Worm (Caenorhabditis elegans) whole organism, L3 larva: ENCODE results near the gene ZK228.10.
A peak's percentile ranks its signal among the peaks of the same experiment; 100 is the strongest.
"Not testable (repeated sequence)": the region's sequence is repeated elsewhere in the genome, so short reads cannot be mapped to it uniquely, and the experiment has no call there.

Experiments
- R02D3.7 ChIP-seq: fragments of 150-350 bp; optimal IDR thresholded peaks from 2 replicates; lab custom pipeline; 2014; ENCODE audit warnings: missing biosample characterization, missing genetic modification characterization
- aly-2 ChIP-seq: fragments of 150-350 bp; optimal IDR thresholded peaks from 2 replicates; lab custom pipeline; 2014; ENCODE audit warnings: missing biosample characterization, missing genetic modification characterization
- ama-1 ChIP-seq: fragments of 150-350 bp; optimal IDR thresholded peaks from 2 replicates; lab custom pipeline; 2018
- ceh-28 ChIP-seq: fragments of 150-350 bp; optimal IDR thresholded peaks from 2 replicates; lab custom pipeline; 2014; ENCODE audit warnings: missing biosample characterization, missing genetic modification reagents, missing genetic modification characterization
- ceh-9 ChIP-seq: sonication (generic microtip); optimal IDR thresholded peaks from 2 replicates; lab custom pipeline; 2018; ENCODE audit warnings: missing biosample characterization, missing genetic modification characterization
- daf-12 ChIP-seq: fragments of 150-350 bp; optimal IDR thresholded peaks from 2 replicates; lab custom pipeline; 2014; ENCODE audit warnings: missing biosample characterization, missing genetic modification reagents, missing genetic modification characterization
- egl-27 ChIP-seq: sonication (generic microtip); optimal IDR thresholded peaks from 4 replicates; lab custom pipeline; 2017; ENCODE audit warnings: missing biosample characterization, missing genetic modification reagents, missing genetic modification characterization
- egl-5 ChIP-seq: fragments of 150-350 bp; optimal IDR thresholded peaks from 2 replicates; lab custom pipeline; 2017; ENCODE audit warnings: missing biosample characterization, missing genetic modification reagents, missing genetic modification characterization, inconsistent platforms
- elt-1 ChIP-seq: fragments of 150-350 bp; optimal IDR thresholded peaks from 2 replicates; lab custom pipeline; 2014; ENCODE audit warnings: missing biosample characterization, missing genetic modification characterization
- elt-2 ChIP-seq: sonication (generic microtip); optimal IDR thresholded peaks from 2 replicates; lab custom pipeline; 2016; ENCODE audit warnings: missing genetic modification reagents, mild to moderate bottlenecking, missing genetic modification characterization, missing compliant biosample characterization
- eor-1 ChIP-seq, 2 experiments: fragments of 150-350 bp; optimal IDR thresholded peaks; 2 replicates each; lab custom pipeline; 2014 to 2018; ENCODE audit warnings: missing biosample characterization in 2 of 2, missing genetic modification characterization in 2 of 2
- fkh-10 ChIP-seq: sonication (generic microtip); optimal IDR thresholded peaks from 2 replicates; lab custom pipeline; 2017; ENCODE audit warnings: missing biosample characterization, missing genetic modification reagents, missing genetic modification characterization
- fkh-2 ChIP-seq: fragments of 150-350 bp; optimal IDR thresholded peaks from 2 replicates; lab custom pipeline; 2014; ENCODE audit warnings: missing biosample characterization, missing genetic modification reagents, missing genetic modification characterization
- fos-1 ChIP-seq: fragments of 150-350 bp; optimal IDR thresholded peaks from 2 replicates; lab custom pipeline; 2014; ENCODE audit warnings: missing biosample characterization, missing genetic modification characterization
- lin-15B ChIP-seq: fragments of 150-350 bp; optimal IDR thresholded peaks from 2 replicates; lab custom pipeline; 2014; ENCODE audit warnings: missing biosample characterization, missing genetic modification characterization
- lin-39 ChIP-seq: fragments of 150-350 bp; optimal IDR thresholded peaks from 2 replicates; lab custom pipeline; 2018; ENCODE audit warnings: missing biosample characterization, missing genetic modification reagents, missing genetic modification characterization
- lsy-12 ChIP-seq: sonication (generic microtip); optimal IDR thresholded peaks from 2 replicates; lab custom pipeline; 2016; ENCODE audit warnings: mild to moderate bottlenecking, missing genetic modification characterization, missing compliant biosample characterization
- mdl-1 ChIP-seq: fragments of 150-350 bp; optimal IDR thresholded peaks from 2 replicates; lab custom pipeline; 2014; ENCODE audit warnings: missing biosample characterization, missing genetic modification characterization
- mml-1 ChIP-seq: fragments of 150-350 bp; sonication (generic microtip); optimal IDR thresholded peaks from 3 replicates; lab custom pipeline; 2014; ENCODE audit warnings: missing biosample characterization, missing genetic modification characterization
- nhr-11 ChIP-seq: fragments of 150-350 bp; optimal IDR thresholded peaks from 2 replicates; lab custom pipeline; 2014; ENCODE audit warnings: missing biosample characterization, missing genetic modification characterization
- nhr-23 ChIP-seq: fragments of 150-350 bp; optimal IDR thresholded peaks from 2 replicates; lab custom pipeline; 2014; ENCODE audit warnings: missing biosample characterization, missing genetic modification reagents, missing genetic modification characterization
- nhr-25 ChIP-seq: sonication (generic microtip); optimal IDR thresholded peaks from 2 replicates; lab custom pipeline; 2017; ENCODE audit warnings: missing biosample characterization, missing genetic modification characterization
- nhr-28 ChIP-seq: fragments of 150-350 bp; optimal IDR thresholded peaks from 2 replicates; lab custom pipeline; 2014; ENCODE audit warnings: missing biosample characterization, missing genetic modification characterization
- nhr-43 ChIP-seq: sonication (generic microtip); optimal IDR thresholded peaks from 2 replicates; lab custom pipeline; 2016; ENCODE audit warnings: mild to moderate bottlenecking, missing genetic modification characterization, missing compliant biosample characterization; ENCODE audit not compliant: poor library complexity, severe bottlenecking
- nhr-67 ChIP-seq: fragments of 150-350 bp; optimal IDR thresholded peaks from 2 replicates; lab custom pipeline; 2014; ENCODE audit warnings: missing biosample characterization, missing genetic modification characterization
- nhr-76 ChIP-seq: fragments of 150-350 bp; sonication (generic microtip); optimal IDR thresholded peaks from 5 replicates; lab custom pipeline; 2014; ENCODE audit warnings: missing biosample characterization, missing genetic modification characterization
- nhr-77 ChIP-seq: fragments of 150-350 bp; optimal IDR thresholded peaks from 2 replicates; lab custom pipeline; 2014; ENCODE audit warnings: missing biosample characterization, missing genetic modification characterization
- pha-4 ChIP-seq: fragments of 150-350 bp; optimal IDR thresholded peaks from 2 replicates; lab custom pipeline; 2014; ENCODE audit warnings: missing biosample characterization, missing genetic modification reagents, missing genetic modification characterization
- pqm-1 ChIP-seq: fragments of 150-350 bp; optimal IDR thresholded peaks from 2 replicates; lab custom pipeline; 2017; ENCODE audit warnings: missing biosample characterization, missing genetic modification characterization, inconsistent platforms
- sea-2 ChIP-seq: fragments of 150-350 bp; sonication (generic microtip); optimal IDR thresholded peaks from 4 replicates; lab custom pipeline; 2014; ENCODE audit warnings: missing biosample characterization, missing genetic modification reagents, missing genetic modification characterization
- snpc-4 ChIP-seq: fragments of 150-350 bp; optimal IDR thresholded peaks from 2 replicates; lab custom pipeline; 2014; ENCODE audit warnings: missing biosample characterization, missing genetic modification characterization
- zag-1 ChIP-seq: fragments of 150-350 bp; optimal IDR thresholded peaks from 2 replicates; lab custom pipeline; 2014; ENCODE audit warnings: missing biosample characterization, missing genetic modification characterization
- ztf-4 ChIP-seq: fragments of 150-350 bp; optimal IDR thresholded peaks from 2 replicates; lab custom pipeline; 2014; ENCODE audit warnings: missing biosample characterization, missing genetic modification characterization

ZK228.10 gene

DNA sequence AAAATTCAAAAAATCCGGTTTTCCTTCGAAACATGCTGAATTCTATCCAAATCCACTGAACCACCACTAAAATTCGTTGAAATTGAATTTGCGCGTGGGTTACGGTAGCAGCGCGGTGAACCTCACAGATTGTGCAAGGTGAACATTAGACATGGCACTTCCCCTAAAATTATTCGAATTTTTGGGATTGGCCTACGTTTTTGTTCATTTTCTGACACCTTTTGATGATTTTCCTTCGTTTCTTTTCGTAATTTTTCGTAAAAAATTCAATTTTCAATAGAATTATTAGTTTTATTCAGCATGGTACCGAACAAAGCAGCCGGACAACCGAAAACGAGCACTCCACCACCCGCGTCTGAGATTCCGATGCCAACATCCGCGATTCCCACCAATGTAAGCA lies 18.6 kb upstream of the ZK228.10 start, which contains the start of gene ZK262.8:
Gene ZK262.8, plus strand, starts transcription at position 301 of the 400 bp plus-strand sequence.
- TF ChIP-seq ceh-28 (tag; lab: Kevin White, UChicago) (no peak), fos-1 (tag; lab: Kevin White, UChicago) (no peak), nhr-43 (no peak), ama-1 (lab: Kevin White, UChicago) (no peak), ceh-9 (no peak), nhr-28 (tag; lab: Kevin White, UChicago) (no peak), fkh-2 (no peak), lin-15B (tag; lab: Kevin White, UChicago) (no peak), lin-39 (tag; lab: Kevin White, UChicago) (no peak), egl-5 (tag; lab: Kevin White, UChicago) (no peak), lsy-12 (tag; lab: Kevin White, UChicago) (no peak), nhr-67 (tag; lab: Kevin White, UChicago) (no peak), nhr-11 (tag; lab: Kevin White, UChicago) (no peak)
- TF ChIP-seq, all 47 proteins: peak for 0

ce11 chrV:18439469-18439868 lies 17.2 kb upstream of the ZK228.10 start, which contains the start of gene ZK262.9:
ZK262.9 (plus strand) TSS chrV:18439769.
- TF ChIP-seq nhr-76; daf-12; zag-1 (tag; lab: Kevin White, UChicago): not testable (repeated sequence)

DNA sequence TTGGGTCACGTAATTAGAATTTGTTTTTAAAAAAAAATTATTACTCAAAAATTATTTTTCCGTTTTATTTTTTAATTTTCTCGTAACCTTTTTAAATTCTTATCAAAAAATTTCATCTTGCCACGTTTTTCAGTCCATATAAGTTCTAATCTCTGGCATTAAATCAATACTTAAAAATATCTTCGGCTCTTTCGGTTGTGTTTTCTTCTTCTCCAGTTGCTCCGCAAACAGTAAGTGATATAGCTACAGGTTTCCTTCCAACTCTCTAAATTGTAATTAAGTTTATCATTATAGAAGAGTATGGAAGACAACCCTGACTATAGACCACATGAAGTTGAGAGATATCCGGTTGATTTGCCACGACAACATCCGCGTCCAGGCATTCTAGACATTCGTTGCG lies 12.6 kb upstream of the ZK228.10 start, which contains the start of gene ZK228.1:
Gene ZK228.1, plus strand, starts transcription at position 301 of the 400 bp plus-strand sequence.
- no peak for TF ChIP-seq aly-2 (tag; lab: Kevin White, UChicago)
- no peak for TF ChIP-seq snpc-4
- TF ChIP-seq fkh-2 = no peak
- no peak for TF ChIP-seq pha-4
- TF ChIP-seq egl-27 (tag; lab: Kevin White, UChicago) = no peak
- no peak for TF ChIP-seq mdl-1 (tag; lab: Kevin White, UChicago)
- no peak for TF ChIP-seq ceh-28 (tag; lab: Kevin White, UChicago)
- no peak for TF ChIP-seq nhr-25 (tag; lab: Kevin White, UChicago)
- TF ChIP-seq lin-15B (tag; lab: Kevin White, UChicago) = no peak
- TF ChIP-seq mml-1 (tag; lab: Kevin White, UChicago) = no peak
- TF ChIP-seq ztf-4 (tag; lab: Kevin White, UChicago) = no peak
- TF ChIP-seq eor-1 (tag; optimal IDR thresholded peaks at IDR 0.05; lab: Kevin White, UChicago) = no peak
- no peak for TF ChIP-seq nhr-76
- no peak for TF ChIP-seq fos-1 (tag; lab: Kevin White, UChicago)
- TF ChIP-seq, all 47 proteins: peak for 0

- TF ChIP-seq pqm-1 (tag; lab: Kevin White, UChicago) (peak; percentile 84), fkh-10 (no peak), elt-2 (peak; percentile 97)
These were observed 4.6 kb downstream of the ZK228.10 start, which contains the start of gene ZK228.3 for ce11 chrV:18461200-18461728. ZK228.3 (minus strand) TSS chrV:18461250.

ce11 chrV:18462365-18462837 lies 5.7 kb downstream of the ZK228.10 start, which contains the start of gene ZK228.4:
ZK228.4 (plus strand) TSS chrV:18462787.
- TF ChIP-seq lin-39 (tag; lab: Kevin White, UChicago) (no peak), ztf-4 (tag; lab: Kevin White, UChicago) (no peak), eor-1 (tag; optimal IDR thresholded peaks at IDR 0.05; lab: Kevin White, UChicago) (no peak), elt-2 (peak; percentile 86), nhr-67 (tag; lab: Kevin White, UChicago) (no peak), fos-1 (tag; lab: Kevin White, UChicago) (no peak), R02D3.7 (tag; lab: Kevin White, UChicago) (no peak), pqm-1 (tag; lab: Kevin White, UChicago) (peak; percentile 13), ceh-28 (tag; lab: Kevin White, UChicago) (peak; percentile 21), aly-2 (tag; lab: Kevin White, UChicago) (no peak), pha-4 (no peak)

- TF ChIP-seq daf-12 (no peak), mml-1 (tag; lab: Kevin White, UChicago) (no peak), nhr-11 (tag; lab: Kevin White, UChicago) (no peak), fkh-10 (no peak), nhr-77 (tag; lab: Kevin White, UChicago) (no peak), ceh-28 (tag; lab: Kevin White, UChicago) (no peak), elt-1 (tag; lab: Kevin White, UChicago) (no peak), sea-2 (GFP tag; lab: Kevin White, UChicago) (no peak), pha-4 (no peak), nhr-23 (tag; lab: Kevin White, UChicago) (no peak)
These were observed 11.4 kb downstream of the ZK228.10 start, which contains the start of gene ZK228.13 for ce11 chrV:18468097-18468496. ZK228.13 (minus strand) TSS chrV:18468197.
